Fruit fly (Drosophila melanogaster): ENCODE data around the gene CG13010.

Gene CG13010

dm6 chrX:16640260-16641100 is 38.3 kb downstream of the CG13010 start, which contains the start of the genes SNRPG and mthl1:
SNRPG (minus strand) TSS chrX:16640419.
mthl1 (plus strand) TSS chrX:16640968.
- TF ChIP-seq Lpt (GFP tag; optimal IDR thresholded peaks at IDR 0.05) (peak; percentile 70), dsx (GFP tag; optimal IDR thresholded peaks at IDR 0.05; ENCODE audit: poor library complexity, severe bottlenecking) (peak; percentile 28), CG7368 (GFP tag; optimal IDR thresholded peaks at IDR 0.05) (peak; percentile 29), ss (GFP tag; optimal IDR thresholded peaks at IDR 0.05) (peak in 1 of 2 experiments; percentile 56), pdm3 (GFP tag; optimal IDR thresholded peaks at IDR 0.05) (peak; percentile 87), fd59A (GFP tag; optimal IDR thresholded peaks at IDR 0.05) (peak; percentile 43), CG1621 (tag; optimal IDR thresholded peaks at IDR 0.05) (peak; percentile 63), CG6163 (GFP tag; IDR thresholded peaks at IDR 0.05) (peak; percentile 95), CG34406 (GFP tag; optimal IDR thresholded peaks at IDR 0.05) (peak; percentile 66), Eip93F (GFP tag; optimal IDR thresholded peaks at IDR 0.05) (peak; percentile 70), CG16779 (tag; optimal IDR thresholded peaks at IDR 0.05) (no peak), CG11294 (GFP tag; IDR thresholded peaks at IDR 0.05) (peak; percentile 91), Hr39 (GFP tag; optimal IDR thresholded peaks at IDR 0.05) (peak; percentile 90), Ets21C (GFP tag; optimal IDR thresholded peaks at IDR 0.05) (peak; percentile 79), svp (GFP tag) (peak; percentile 94), lz (GFP tag; optimal IDR thresholded peaks at IDR 0.05) (peak; percentile 83), CG11762 (GFP tag; optimal IDR thresholded peaks at IDR 0.05; ENCODE audit: insufficient read depth) (peak; percentile 63), CG11902 (GFP tag; optimal IDR thresholded peaks at IDR 0.05) (peak; percentile 81), CG6854 (GFP tag; optimal IDR thresholded peaks at IDR 0.05) (no peak), salr (GFP tag; optimal IDR thresholded peaks at IDR 0.05) (peak; percentile 71 to 81), CG6276 (GFP tag; optimal IDR thresholded peaks at IDR 0.05) (peak; percentile 58), eg (GFP tag; IDR thresholded peaks at IDR 0.05) (peak; percentile 95), CG3919 (GFP tag; optimal IDR thresholded peaks at IDR 0.05) (peak; percentile 85), Sox15 (GFP tag; optimal IDR thresholded peaks at IDR 0.05) (peak; percentile 85), Hr38 (GFP tag; optimal IDR thresholded peaks at IDR 0.05) (no peak), OdsH (GFP tag; optimal IDR thresholded peaks at IDR 0.05) (peak; percentile 80), topi (GFP tag; optimal IDR thresholded peaks at IDR 0.05) (peak; percentile 80), fkh (GFP tag; optimal IDR thresholded peaks at IDR 0.05) (no peak), CG3032 (tag; optimal IDR thresholded peaks at IDR 0.05) (peak; percentile 73), achi (GFP tag; optimal IDR thresholded peaks at IDR 0.05) (peak; percentile 72), CG10631 (GFP tag; optimal IDR thresholded peaks at IDR 0.05) (peak; percentile 81), fd85E (GFP tag; optimal IDR thresholded peaks at IDR 0.05) (no peak), acj6 (GFP tag; optimal IDR thresholded peaks at IDR 0.05) (peak; percentile 75), Sox14 (GFP tag; optimal IDR thresholded peaks at IDR 0.05) (peak; percentile 82), CG8632 (GFP tag; optimal IDR thresholded peaks at IDR 0.05) (peak; percentile 67), net (GFP tag; optimal IDR thresholded peaks at IDR 0.05) (peak; percentile 70), CG9139 (GFP tag; optimal IDR thresholded peaks at IDR 0.05) (no peak), CG10669 (GFP tag; optimal IDR thresholded peaks at IDR 0.05) (peak; percentile 73), Blimp-1 (GFP tag; optimal IDR thresholded peaks at IDR 0.05) (peak; percentile 16), esn (GFP tag; optimal IDR thresholded peaks at IDR 0.05) (peak; percentile 75), Smox (GFP tag; optimal IDR thresholded peaks at IDR 0.05) (peak; percentile 78), Eip75B (GFP tag; optimal IDR thresholded peaks at IDR 0.05) (peak; percentile 80), Gug (GFP tag; IDR thresholded peaks at IDR 0.05) (peak; percentile 88), CG32006 (GFP tag; optimal IDR thresholded peaks at IDR 0.05) (peak; percentile 87), CG31627 (GFP tag; optimal IDR thresholded peaks at IDR 0.05) (peak; percentile 91), Sox102F (GFP tag; optimal IDR thresholded peaks at IDR 0.05) (peak; percentile 42), Hr4 (GFP tag; optimal IDR thresholded peaks at IDR 0.05) (peak; percentile 53), spab (GFP tag; optimal IDR thresholded peaks at IDR 0.05) (peak; percentile 48), CG8119 (GFP tag; IDR thresholded peaks at IDR 0.05) (peak; percentile 81), Eip78C (GFP tag) (peak; percentile 89)

All from whole organism, prepupa.